Worm (Caenorhabditis elegans): ENCODE measurements around the gene gcy-15.

gcy-15 gene

DNA sequence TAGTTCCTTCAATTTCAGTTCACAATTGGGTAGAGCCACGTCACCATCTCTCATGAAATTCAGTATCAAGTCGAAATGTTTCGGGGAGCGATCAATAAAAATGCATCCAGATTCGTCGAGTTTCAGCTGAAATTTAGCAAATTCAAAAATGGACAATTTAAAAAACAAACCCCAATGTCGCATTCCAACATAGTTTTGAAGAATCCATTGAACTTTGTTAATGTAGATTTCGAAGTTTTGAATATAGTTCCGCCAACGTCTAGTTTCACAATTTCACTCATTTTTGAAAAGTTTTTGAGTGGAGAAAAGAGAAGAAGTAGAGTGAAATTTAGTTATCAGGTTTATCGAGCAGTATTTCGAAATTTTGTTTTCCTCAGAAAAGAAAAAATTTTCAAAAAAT, 24.9 kb upstream of the gcy-15 start, which contains the start of gene ZC239.14 (continued):
- TF ChIP-seq sup-37 (GFP tag; optimal IDR thresholded peaks at IDR 0.05) = no peak

DNA sequence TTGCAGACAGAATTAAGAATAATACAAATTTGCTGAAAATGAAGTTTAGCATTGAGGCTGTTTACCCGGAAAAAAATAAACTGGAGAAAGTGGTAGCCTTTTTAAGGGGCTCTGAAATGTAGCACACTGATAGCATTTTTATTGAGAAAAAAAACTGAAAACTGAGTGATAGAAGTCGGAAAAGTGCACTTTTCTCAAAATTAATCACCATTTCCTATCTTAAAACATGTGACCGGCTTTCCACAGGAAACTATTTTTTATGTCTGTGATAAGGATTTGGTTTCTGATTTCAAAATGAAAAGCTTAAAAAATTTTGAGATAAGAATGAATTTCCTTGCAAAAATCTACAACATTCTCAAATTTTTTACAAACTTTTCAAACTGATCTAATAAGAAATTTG, 23.9 kb upstream of the gcy-15 start, which contains the start of gene ZC239.22:
Gene ZC239.22, minus strand, starts transcription at position 101 of the 400 bp plus-strand sequence.
- TF ChIP-seq fkh-4 (tag; optimal IDR thresholded peaks at IDR 0.05; ENCODE audit: borderline replicate concordance) (no peak), mab-9 (GFP tag; IDR thresholded peaks at IDR 0.05) (no peak), nhr-19 (GFP tag; conservative IDR thresholded peaks at IDR 0.05) (no peak), hlh-4 (tag; optimal IDR thresholded peaks at IDR 0.05) (no peak), efl-1 (optimal IDR thresholded peaks at IDR 0.05) (no peak), efl-1 (GFP tag; optimal IDR thresholded peaks at IDR 0.05 in 1 of 2) (no peak), C04F5.9 (tag; optimal IDR thresholded peaks at IDR 0.05) (no peak), ceh-90 (tag; optimal IDR thresholded peaks at IDR 0.05) (no peak), nhr-71 (tag; optimal IDR thresholded peaks at IDR 0.05) (no peak), lin-13 (GFP tag; optimal IDR thresholded peaks at IDR 0.05) (no peak), snpc-4 (tag; optimal IDR thresholded peaks at IDR 0.05) (no peak), ztf-4 (tag; optimal IDR thresholded peaks at IDR 0.05) (no peak), snu-23 (GFP tag; optimal IDR thresholded peaks at IDR 0.05) (no peak), mep-1 (tag; optimal IDR thresholded peaks at IDR 0.05) (no peak), mdl-1 (tag; optimal IDR thresholded peaks at IDR 0.05) (no peak), blmp-1 (tag; optimal IDR thresholded peaks at IDR 0.05) (no peak), xbp-1 (tag; optimal IDR thresholded peaks at IDR 0.05) (no peak), zag-1 (tag; optimal IDR thresholded peaks at IDR 0.05) (no peak)

DNA sequence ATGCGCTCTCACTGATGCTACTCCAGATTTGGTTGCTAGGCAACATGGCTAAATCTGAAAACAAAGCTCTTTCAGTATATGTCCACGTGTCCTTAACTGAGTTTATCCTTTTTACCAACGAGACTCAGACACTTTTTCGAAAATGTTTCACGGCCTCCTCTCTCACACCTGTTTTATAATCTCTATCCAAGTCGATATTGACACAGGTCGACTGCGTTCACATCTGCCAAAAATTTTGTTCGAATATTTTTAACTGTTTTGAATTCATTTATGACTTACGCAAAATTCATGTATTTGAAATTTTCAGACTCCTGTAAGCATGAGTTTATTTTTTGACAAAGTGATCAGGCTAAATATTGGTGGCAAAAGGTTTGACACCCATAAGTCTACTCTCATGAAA, 18.9 kb upstream of the gcy-15 start, which contains the start of gene ZC239.3:
Gene ZC239.3, plus strand, starts transcription at position 301 of the 400 bp plus-strand sequence.
- peak; percentile 23 for TF ChIP-seq xbp-1 (tag; optimal IDR thresholded peaks at IDR 0.05)

DNA sequence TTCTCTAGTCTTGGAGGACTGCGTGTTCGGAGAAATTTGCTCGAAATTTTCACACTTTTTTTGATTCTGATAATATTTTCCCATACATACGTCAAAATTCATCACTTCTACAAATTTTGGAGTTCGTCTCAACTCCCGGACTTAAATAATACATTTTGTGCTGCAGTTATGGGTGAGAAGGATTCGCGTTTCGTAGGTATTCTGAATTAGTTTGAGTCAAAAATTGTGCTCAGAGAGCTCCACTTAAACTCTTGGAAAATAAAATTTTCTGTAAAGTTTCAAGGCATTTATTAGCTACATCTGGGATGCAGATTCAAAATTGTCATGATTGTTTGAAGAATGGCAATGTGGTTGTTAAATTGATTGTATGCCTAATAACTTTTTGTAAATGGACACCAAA, 17.0 kb upstream of the gcy-15 start, which contains the start of gene ZC239.4:
Gene ZC239.4, plus strand, starts transcription at position 301 of the 400 bp plus-strand sequence.
- no peak for TF ChIP-seq snpc-4 (tag; optimal IDR thresholded peaks at IDR 0.05)
- no peak for TF ChIP-seq nhr-84 (tag; optimal IDR thresholded peaks at IDR 0.05)
- TF ChIP-seq lir-3 (tag; optimal IDR thresholded peaks at IDR 0.05; ENCODE audit: poor library complexity) = no peak
- no peak for TF ChIP-seq fos-1 (tag; optimal IDR thresholded peaks at IDR 0.05)
- TF ChIP-seq nhr-85 (tag) = no peak
- no peak for TF ChIP-seq nhr-12 (tag; optimal IDR thresholded peaks at IDR 0.05)
- no peak for TF ChIP-seq swsn-7 (tag; optimal IDR thresholded peaks at IDR 0.05)

DNA sequence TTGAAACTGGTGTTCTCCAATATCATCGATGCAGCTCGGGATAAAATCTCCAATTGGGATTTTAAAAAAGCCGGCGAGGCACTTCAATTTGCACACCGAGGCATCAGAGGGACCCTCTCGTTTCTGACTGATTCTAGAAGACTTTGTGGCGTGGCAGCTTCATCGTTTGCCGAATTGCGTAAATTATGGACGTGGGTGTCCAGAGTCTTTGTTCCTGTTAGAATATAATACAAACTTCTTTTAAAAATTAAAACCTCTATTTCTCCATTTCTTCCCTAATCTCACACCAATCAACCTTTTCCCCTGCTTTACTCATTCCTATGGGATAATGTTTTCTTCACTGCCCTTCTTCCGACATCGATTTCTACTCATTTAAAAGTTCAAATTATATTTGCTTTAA, 13.5 kb upstream of the gcy-15 start, which contains the start of gene ZC239.5:
Gene ZC239.5, plus strand, starts transcription at position 301 of the 400 bp plus-strand sequence.
- no peak for TF ChIP-seq C04F5.9 (tag; optimal IDR thresholded peaks at IDR 0.05)
- TF ChIP-seq jun-1 (tag; optimal IDR thresholded peaks at IDR 0.05) = no peak
- no peak for TF ChIP-seq nhr-20 (tag; optimal IDR thresholded peaks at IDR 0.05)
- no peak for TF ChIP-seq aha-1 (tag; optimal IDR thresholded peaks at IDR 0.05)
- no peak for TF ChIP-seq alr-1 (tag; optimal IDR thresholded peaks at IDR 0.05; ENCODE audit: borderline replicate concordance)
- TF ChIP-seq zag-1 (tag; optimal IDR thresholded peaks at IDR 0.05) = no peak
- no peak for TF ChIP-seq ztf-11 (tag; optimal IDR thresholded peaks at IDR 0.05)
- TF ChIP-seq efl-1 (optimal IDR thresholded peaks at IDR 0.05) = no peak
- no peak for TF ChIP-seq efl-1 (GFP tag; optimal IDR thresholded peaks at IDR 0.05 in 1 of 2)
- TF ChIP-seq zip-4 (GFP tag; optimal IDR thresholded peaks at IDR 0.05) = no peak
- TF ChIP-seq sup-37 (GFP tag; optimal IDR thresholded peaks at IDR 0.05) = no peak
- no peak for TF ChIP-seq lsy-2 (tag; optimal IDR thresholded peaks at IDR 0.05)
- TF ChIP-seq pag-3 (tag; optimal IDR thresholded peaks at IDR 0.05; ENCODE audit: borderline replicate concordance, insufficient read depth) = no peak

DNA sequence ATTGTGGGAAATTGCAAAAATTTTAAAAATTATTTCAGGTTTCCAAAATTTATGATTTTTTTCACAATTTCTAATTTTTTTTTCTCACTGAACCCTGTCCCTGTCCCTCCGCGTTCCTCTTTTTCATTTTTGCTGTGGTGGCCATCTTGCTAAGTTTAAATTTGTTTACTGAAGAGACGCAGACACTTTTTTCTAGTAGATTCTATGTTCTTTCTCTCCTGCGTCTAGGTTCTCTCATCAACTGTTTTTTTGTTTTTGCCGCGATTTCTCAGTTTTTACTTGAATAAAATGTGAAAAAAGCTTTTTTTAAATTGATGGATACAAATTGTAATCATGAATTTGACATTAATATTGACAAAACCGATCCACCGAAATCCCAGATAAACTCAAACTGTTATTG, 12.4 kb upstream of the gcy-15 start, which contains the start of gene ZC239.6:
Gene ZC239.6, plus strand, starts transcription at position 381 of the 400 bp plus-strand sequence.
- TF ChIP-seq lir-3 (tag; optimal IDR thresholded peaks at IDR 0.05; ENCODE audit: poor library complexity) (no peak), lin-14 (GFP tag; optimal IDR thresholded peaks at IDR 0.05) (peak; percentile 69), unc-98 (GFP tag; IDR thresholded peaks at IDR 0.05) (no peak), dsc-1 (tag; optimal IDR thresholded peaks at IDR 0.05) (no peak), sptf-1 (tag; optimal IDR thresholded peaks at IDR 0.05) (no peak), tlp-1 (tag; optimal IDR thresholded peaks at IDR 0.05) (no peak), elt-2 (tag; optimal IDR thresholded peaks at IDR 0.05) (no peak), egl-27 (tag; optimal IDR thresholded peaks at IDR 0.05) (no peak), mdl-1 (tag; optimal IDR thresholded peaks at IDR 0.05) (no peak), unc-130 (tag; optimal IDR thresholded peaks at IDR 0.05) (no peak), ceh-8 (GFP tag; optimal IDR thresholded peaks at IDR 0.05) (no peak), snu-23 (GFP tag; optimal IDR thresholded peaks at IDR 0.05) (peak; percentile 68), fkh-4 (tag; optimal IDR thresholded peaks at IDR 0.05; ENCODE audit: borderline replicate concordance) (no peak), nhr-77 (tag; optimal IDR thresholded peaks at IDR 0.05) (no peak), ceh-90 (tag; optimal IDR thresholded peaks at IDR 0.05) (no peak), blmp-1 (tag; optimal IDR thresholded peaks at IDR 0.05) (peak; percentile 17), swsn-7 (tag; optimal IDR thresholded peaks at IDR 0.05) (peak; percentile 43), nhr-20 (tag; optimal IDR thresholded peaks at IDR 0.05) (peak; percentile 50)

Data from whole organism, L1 larva.